Fruit fly (Drosophila melanogaster) whole organism, embryonic: ENCODE measurements around the gene CG11882.

Experiments
- ATbp ChIP-seq: fragments of 200-800 bp; sonication (Bioruptor generic); optimal IDR thresholded peaks from 2 replicates; lab custom pipeline; 2017; ENCODE audit warnings: missing biosample characterization, mild to moderate bottlenecking, missing genetic modification characterization, missing genetic modification reagents
- Asciz ChIP-seq: fragments of 200-800 bp; sonication (Bioruptor generic); optimal IDR thresholded peaks from 2 replicates; lab custom pipeline; 2017; ENCODE audit warnings: missing biosample characterization, mild to moderate bottlenecking, missing genetic modification characterization, missing genetic modification reagents
- CG1233 ChIP-seq: fragments of 200-800 bp; sonication (Bioruptor generic); optimal IDR thresholded peaks from 4 replicates; lab custom pipeline; 2018; ENCODE audit warnings: missing biosample characterization, mild to moderate bottlenecking, missing genetic modification characterization
- CG13123 ChIP-seq: fragments of 200-800 bp; sonication (Bioruptor generic); optimal IDR thresholded peaks from 2 replicates; lab custom pipeline; 2016; ENCODE audit warnings: missing biosample characterization, missing genetic modification characterization
- CG13624 ChIP-seq: fragments of 200-800 bp; sonication (Bioruptor generic); optimal IDR thresholded peaks from 2 replicates; lab custom pipeline; 2016; ENCODE audit warnings: missing biosample characterization, missing genetic modification characterization
- CG17361 ChIP-seq: fragments of 200-800 bp; sonication (Bioruptor generic); IDR thresholded peaks from 3 replicates; pipeline ENCODE4 v1.3.6; 2022; ENCODE audit warnings: missing biosample characterization, missing genetic modification characterization
- CG2712 ChIP-seq: fragments of 200-800 bp; optimal IDR thresholded peaks from 3 replicates; lab custom pipeline; 2019; ENCODE audit warnings: missing biosample characterization, mild to moderate bottlenecking, missing genetic modification characterization, moderate library complexity
- CG34224 ChIP-seq: fragments of 200-800 bp; sonication (Bioruptor generic); IDR thresholded peaks from 3 replicates; pipeline ENCODE4 v1.3.6; 2022; ENCODE audit warnings: missing biosample characterization, missing genetic modification characterization; ENCODE audit not compliant: partially characterized antibody
- CG34376 ChIP-seq: fragments of 200-800 bp; sonication (Bioruptor generic); optimal IDR thresholded peaks from 2 replicates; lab custom pipeline; 2018; ENCODE audit warnings: missing biosample characterization, mild to moderate bottlenecking, missing genetic modification characterization
- CG3995 ChIP-seq: fragments of 200-800 bp; sonication (Bioruptor generic); optimal IDR thresholded peaks from 3 replicates; lab custom pipeline; 2016; ENCODE audit warnings: missing biosample characterization, missing genetic modification characterization
- CG7963 ChIP-seq: fragments of 200-800 bp; sonication (Bioruptor generic); IDR thresholded peaks from 3 replicates; pipeline ENCODE4 v1.3.6; 2022; ENCODE audit warnings: missing biosample characterization, missing genetic modification characterization; ENCODE audit not compliant: partially characterized antibody
- CG7987 ChIP-seq: fragments of 200-800 bp; sonication (Bioruptor generic); optimal IDR thresholded peaks from 2 replicates; lab custom pipeline; 2018; ENCODE audit warnings: missing biosample characterization, mild to moderate bottlenecking, missing genetic modification characterization, moderate library complexity
- CG8478 ChIP-seq: fragments of >200 bp; optimal IDR thresholded peaks from 2 replicates; lab custom pipeline; 2018
- CoRest ChIP-seq: fragments of 200-800 bp; sonication (Bioruptor generic); optimal IDR thresholded peaks from 3 replicates; lab custom pipeline; 2018; ENCODE audit warnings: missing biosample characterization, mild to moderate bottlenecking, missing genetic modification characterization, moderate library complexity
- Dad ChIP-seq: fragments of 200-800 bp; sonication (Bioruptor generic); optimal IDR thresholded peaks from 3 replicates; lab custom pipeline; 2016; ENCODE audit warnings: missing biosample characterization, missing genetic modification characterization
- Deaf1 ChIP-seq: fragments of 200-800 bp; optimal IDR thresholded peaks from 3 replicates; lab custom pipeline; 2019; ENCODE audit warnings: missing biosample characterization, mild to moderate bottlenecking, missing genetic modification characterization, moderate library complexity
- Dll ChIP-seq: fragments of 200-800 bp; sonication (Bioruptor generic); IDR thresholded peaks from 4 replicates; pipeline ENCODE4 v1.3.6; 2022; ENCODE audit warnings: missing biosample characterization, missing genetic modification characterization; ENCODE audit not compliant: partially characterized antibody
- Dp ChIP-seq: fragments of 200-800 bp; sonication (Bioruptor generic); optimal IDR thresholded peaks from 2 replicates; lab custom pipeline; 2018; ENCODE audit warnings: missing biosample characterization, mild to moderate bottlenecking, missing genetic modification characterization, moderate library complexity
- ERR ChIP-seq: fragments of 200-800 bp; sonication (Bioruptor generic); optimal IDR thresholded peaks from 2 replicates; lab custom pipeline; 2016; ENCODE audit warnings: missing biosample characterization, missing genetic modification characterization
- Fer1 ChIP-seq: fragments of 200-800 bp; sonication (Bioruptor generic); optimal IDR thresholded peaks from 2 replicates; lab custom pipeline; 2017; ENCODE audit warnings: missing biosample characterization, mild to moderate bottlenecking, missing genetic modification characterization
- HLH54F ChIP-seq: fragments of 200-800 bp; sonication (Bioruptor generic); optimal IDR thresholded peaks from 3 replicates; lab custom pipeline; 2016; ENCODE audit warnings: missing biosample characterization, missing genetic modification characterization
- HmgZ ChIP-seq: fragments of 200-800 bp; sonication (Bioruptor generic); optimal IDR thresholded peaks from 2 replicates; lab custom pipeline; 2018; ENCODE audit warnings: missing biosample characterization, mild to moderate bottlenecking, missing genetic modification characterization
- Hr51 ChIP-seq, 2 experiments: fragments of 200-800 bp; sonication (Bioruptor generic); optimal IDR thresholded peaks; 2 replicates in 1 of 2; 3 replicates in 1 of 2; lab custom pipeline; 2016 to 2018; ENCODE audit warnings: missing biosample characterization in 2 of 2, missing genetic modification characterization in 2 of 2, mild to moderate bottlenecking in 1 of 2, moderate library complexity in 1 of 2
- Hsf ChIP-seq: fragments of 200-800 bp; sonication (Bioruptor generic); optimal IDR thresholded peaks from 3 replicates; lab custom pipeline; 2016; ENCODE audit warnings: missing biosample characterization, missing genetic modification characterization
- MESR4 ChIP-seq: fragments of 200-800 bp; sonication (Bioruptor generic); optimal IDR thresholded peaks from 2 replicates; lab custom pipeline; 2018; ENCODE audit warnings: missing biosample characterization, mild to moderate bottlenecking, missing genetic modification characterization, moderate library complexity
- Optix ChIP-seq: fragments of 200-800 bp; sonication (Bioruptor generic); IDR thresholded peaks from 3 replicates; pipeline ENCODE4 v1.3.6; 2022; ENCODE audit warnings: missing biosample characterization, missing genetic modification characterization
- Pdp1 ChIP-seq, 2 experiments: fragments of 200-800 bp; sonication (Bioruptor generic); optimal IDR thresholded peaks; 3 replicates each; lab custom pipeline; 2016; ENCODE audit warnings: missing biosample characterization in 2 of 2, missing genetic modification characterization in 2 of 2, mild to moderate bottlenecking in 1 of 2, moderate library complexity in 1 of 2
- Sin3A ChIP-seq: fragments of >200 bp; optimal IDR thresholded peaks from 2 replicates; lab custom pipeline; 2018
- Sry-δ ChIP-seq: fragments of 200-800 bp; sonication (Bioruptor generic); optimal IDR thresholded peaks from 2 replicates; lab custom pipeline; 2016; ENCODE audit warnings: missing biosample characterization, missing genetic modification characterization
- Stat92E ChIP-seq, 3 experiments: fragments of >200 bp in 2 of 3; fragments of 200-800 bp in 1 of 3; sonication (Bioruptor generic) in 1 of 3; optimal IDR thresholded peaks; 2 replicates each; lab custom pipeline; 2017 to 2019; ENCODE audit warnings: missing biosample characterization in 3 of 3, missing genetic modification characterization in 3 of 3, mild to moderate bottlenecking in 1 of 3, moderate library complexity in 1 of 3
- YL-1 ChIP-seq: fragments of 200-800 bp; sonication (Bioruptor generic); optimal IDR thresholded peaks from 3 replicates; lab custom pipeline; 2017; ENCODE audit warnings: missing biosample characterization, mild to moderate bottlenecking, missing genetic modification characterization
- bbx ChIP-seq: fragments of 200-800 bp; sonication (Bioruptor generic); IDR thresholded peaks from 2 replicates; pipeline ENCODE4 v1.3.6; 2022; ENCODE audit warnings: missing biosample characterization, missing genetic modification characterization; ENCODE audit not compliant: partially characterized antibody
- chinmo ChIP-seq: fragments of 200-800 bp; sonication (Bioruptor generic); IDR thresholded peaks from 4 replicates; pipeline ENCODE4 v1.3.6; 2022; ENCODE audit warnings: missing biosample characterization, missing genetic modification characterization; ENCODE audit not compliant: partially characterized antibody
- crol ChIP-seq: fragments of 200-800 bp; sonication (Bioruptor generic); IDR thresholded peaks from 2 replicates; pipeline ENCODE4 v1.3.6; 2022; ENCODE audit warnings: missing biosample characterization, missing genetic modification characterization
- cwo ChIP-seq: fragments of 200-800 bp; sonication (Bioruptor generic); optimal IDR thresholded peaks from 3 replicates; lab custom pipeline; 2017; ENCODE audit warnings: missing biosample characterization, missing genetic modification characterization, mild to moderate bottlenecking, moderate library complexity, missing genetic modification reagents
- dan ChIP-seq: fragments of 200-800 bp; sonication (Bioruptor generic); IDR thresholded peaks from 2 replicates; pipeline ENCODE4 v1.3.6; 2022; ENCODE audit warnings: missing biosample characterization, missing genetic modification characterization
- dpn ChIP-seq, 2 experiments: fragments of 200-800 bp; sonication (Bioruptor generic); optimal IDR thresholded peaks; 3 replicates each; lab custom pipeline; 2016; ENCODE audit warnings: missing biosample characterization in 2 of 2, missing genetic modification characterization in 2 of 2
- exex ChIP-seq: fragments of 200-800 bp; sonication (Bioruptor generic); optimal IDR thresholded peaks from 4 replicates; lab custom pipeline; 2018; ENCODE audit warnings: missing biosample characterization, mild to moderate bottlenecking, missing genetic modification characterization, moderate library complexity
- ftz-f1 ChIP-seq: fragments of 200-800 bp; sonication (Bioruptor generic); optimal IDR thresholded peaks from 2 replicates; lab custom pipeline; 2016; ENCODE audit warnings: missing biosample characterization, missing genetic modification characterization
- inv ChIP-seq: fragments of 200-800 bp; sonication (Bioruptor generic); IDR thresholded peaks from 2 replicates; pipeline ENCODE4 v1.3.6; 2022; ENCODE audit warnings: missing biosample characterization, missing genetic modification characterization; ENCODE audit not compliant: partially characterized antibody
- lbe ChIP-seq: fragments of 200-800 bp; sonication (Bioruptor generic); optimal IDR thresholded peaks from 2 replicates; lab custom pipeline; 2016; ENCODE audit warnings: missing biosample characterization, mild to moderate bottlenecking, missing genetic modification characterization
- lilli ChIP-seq: fragments of 200-800 bp; sonication (Bioruptor generic); optimal IDR thresholded peaks from 3 replicates; lab custom pipeline; 2016; ENCODE audit warnings: missing biosample characterization, missing genetic modification characterization
- mirr ChIP-seq: fragments of 200-800 bp; sonication (Bioruptor generic); optimal IDR thresholded peaks from 3 replicates; lab custom pipeline; 2018; ENCODE audit warnings: missing biosample characterization, mild to moderate bottlenecking, missing genetic modification characterization
- nerfin-1 ChIP-seq: fragments of 200-800 bp; sonication (Bioruptor generic); optimal IDR thresholded peaks from 3 replicates; lab custom pipeline; 2019; ENCODE audit warnings: missing biosample characterization, mild to moderate bottlenecking, missing genetic modification characterization, moderate library complexity
- nerfin-2 ChIP-seq: fragments of 200-800 bp; sonication (Bioruptor generic); IDR thresholded peaks from 2 replicates; pipeline ENCODE4 v1.3.6; 2022; ENCODE audit warnings: missing biosample characterization, missing genetic modification characterization; ENCODE audit not compliant: partially characterized antibody
- nmo ChIP-seq: fragments of 200-800 bp; sonication (Bioruptor generic); optimal IDR thresholded peaks from 2 replicates; lab custom pipeline; 2018; ENCODE audit warnings: missing biosample characterization, mild to moderate bottlenecking, missing genetic modification characterization, moderate library complexity
- sug ChIP-seq: fragments of 200-800 bp; optimal IDR thresholded peaks from 2 replicates; lab custom pipeline; 2019; ENCODE audit warnings: missing biosample characterization, mild to moderate bottlenecking, missing genetic modification characterization, moderate library complexity
- tna ChIP-seq: fragments of 200-800 bp; sonication (Bioruptor generic); IDR thresholded peaks from 2 replicates; pipeline ENCODE4 v1.3.6; 2022; ENCODE audit warnings: missing biosample characterization, missing genetic modification characterization; ENCODE audit not compliant: partially characterized antibody
- trh ChIP-seq: fragments of 200-800 bp; sonication (Bioruptor generic); optimal IDR thresholded peaks from 2 replicates; lab custom pipeline; 2016; ENCODE audit warnings: missing biosample characterization, missing genetic modification characterization
- unc-4 ChIP-seq: fragments of 200-800 bp; sonication (Bioruptor generic); IDR thresholded peaks from 2 replicates; pipeline ENCODE4 v1.3.6; 2022; ENCODE audit warnings: missing biosample characterization, missing genetic modification characterization; ENCODE audit not compliant: partially characterized antibody

The CG11882 gene

DNA sequence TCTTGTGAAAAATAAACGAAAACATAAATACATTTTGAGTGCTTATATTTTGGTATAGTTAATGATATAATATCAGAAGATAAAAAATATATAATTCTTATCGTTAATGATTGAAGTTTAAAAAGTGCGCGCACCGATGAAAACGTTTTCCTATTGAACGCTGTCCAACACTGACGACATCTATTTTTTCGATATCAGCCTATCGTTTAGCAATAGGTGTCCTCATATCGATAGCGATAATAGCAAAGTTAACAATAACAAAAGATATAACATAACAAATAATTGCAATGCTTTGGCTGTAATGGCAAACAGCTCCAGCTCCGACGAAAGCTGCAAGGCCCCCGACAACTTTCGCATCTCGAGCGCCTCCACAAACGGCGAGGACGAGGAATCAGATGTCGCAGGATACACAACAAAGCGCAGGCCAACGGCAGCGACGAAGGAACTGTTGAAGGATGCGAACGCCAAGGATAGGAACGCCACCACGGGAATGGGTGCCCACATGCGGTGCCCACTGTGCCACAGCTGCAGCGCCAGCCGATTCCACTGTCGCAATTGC is 31.7 kb downstream of the CG11882 start, which contains the start of gene Atg14 (continued):
- peak; percentile 66 for TF ChIP-seq MESR4 (GFP tag; lab: Kevin White, UChicago)
- TF ChIP-seq Hsf = no peak
- TF ChIP-seq CG2712 (tag; lab: Kevin White, UChicago) = peak; percentile 44
- TF ChIP-seq tna (GFP tag; lab: Robert Waterston, UW) = peak; percentile 98
- TF ChIP-seq Stat92E (GFP tag; optimal IDR thresholded peaks at IDR 0.05; lab: Kevin White, UChicago) = peak in 1 of 3 experiments; percentile 11
- peak in 1 of 2 experiments; percentile 52 for TF ChIP-seq Pdp1 (GFP tag; optimal IDR thresholded peaks at IDR 0.05; lab: Kevin White, UChicago)
- peak; percentile 99 for TF ChIP-seq CG34224
- TF ChIP-seq bbx = peak; percentile 98
- peak; percentile 11 for TF ChIP-seq Sin3A
- TF ChIP-seq ATbp (GFP tag; lab: Kevin White, UChicago) = no peak
- no peak for TF ChIP-seq CG1233 (GFP tag; lab: Kevin White, UChicago)
- TF ChIP-seq CG17361 (GFP tag; lab: Robert Waterston, UW) = 0 out of 3 replicates have a peak, but pooled peaks have one; percentile 16
- peak; percentile 92 for TF ChIP-seq Dll (GFP tag; lab: Robert Waterston, UW)
- TF ChIP-seq unc-4 (GFP tag; lab: Robert Waterston, UW) = peak; percentile 92
- peak; percentile 69 for TF ChIP-seq HmgZ (tag; lab: Kevin White, UChicago)
- peak; percentile 59 for TF ChIP-seq Sry-δ
- peak; percentile 20 for TF ChIP-seq nmo (GFP tag; lab: Kevin White, UChicago)
- peak; percentile 37 for TF ChIP-seq Fer1 (GFP tag; lab: Kevin White, UChicago)
- peak in 1 of 2 experiments; percentile 36 for TF ChIP-seq dpn (GFP tag; optimal IDR thresholded peaks at IDR 0.05; lab: Kevin White, UChicago)
- peak; percentile 98 for TF ChIP-seq nerfin-2 (GFP tag; lab: Robert Waterston, UW)
- peak; percentile 3 for TF ChIP-seq HLH54F (GFP tag; lab: Kevin White, UChicago)
- peak; percentile 90 for TF ChIP-seq chinmo (GFP tag; lab: Robert Waterston, UW)
- no peak for TF ChIP-seq Asciz (GFP tag; lab: Kevin White, UChicago)
- TF ChIP-seq mirr (GFP tag; lab: Kevin White, UChicago) = peak; percentile 12
- TF ChIP-seq CG13123 = no peak
- TF ChIP-seq CG13624 = no peak
- TF ChIP-seq dan (GFP tag; lab: Robert Waterston, UW) = no peak
- peak; percentile 50 for TF ChIP-seq lbe (GFP tag; lab: Kevin White, UChicago)
- TF ChIP-seq lilli (GFP tag; lab: Kevin White, UChicago) = peak; percentile 22
- peak; percentile 95 for TF ChIP-seq CG7963
- peak; percentile 10 for TF ChIP-seq nerfin-1 (tag; lab: Kevin White, UChicago)
- TF ChIP-seq inv = peak; percentile 79
- TF ChIP-seq Dp (GFP tag; lab: Kevin White, UChicago) = peak; percentile 97
- peak; percentile 34 for TF ChIP-seq CoRest (tag; lab: Kevin White, UChicago)
- peak; percentile 32 for TF ChIP-seq CG3995 (GFP tag; lab: Kevin White, UChicago)

DNA sequence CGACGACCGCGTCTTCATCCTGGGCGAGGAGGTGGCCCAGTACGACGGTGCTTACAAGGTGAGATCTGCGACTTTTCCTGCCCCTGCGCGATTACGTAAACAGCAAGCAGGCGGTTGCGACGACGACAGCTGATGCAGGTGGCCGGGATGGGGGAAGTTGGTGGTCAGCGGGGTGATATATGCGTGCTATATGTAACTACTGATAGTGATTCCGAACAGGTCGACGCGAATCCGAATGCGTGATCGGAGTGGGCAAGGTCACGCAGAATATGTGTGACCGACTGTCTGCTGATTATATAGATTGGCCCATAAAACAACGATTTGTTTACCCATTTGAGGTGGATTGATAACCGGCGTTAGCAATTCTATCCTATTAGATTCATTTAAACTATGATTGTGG is 34.6 kb downstream of the CG11882 start:
- TF ChIP-seq ftz-f1 (GFP tag; lab: Kevin White, UChicago) (peak; percentile 52), Optix (GFP tag; lab: Robert Waterston, UW) (no peak), trh (GFP tag; lab: Kevin White, UChicago) (no peak), ERR (GFP tag; lab: Kevin White, UChicago) (peak; percentile 31), Dad (GFP tag; lab: Kevin White, UChicago) (no peak), CG7987 (GFP tag; lab: Kevin White, UChicago) (peak; percentile 77), Hr51 (GFP tag; optimal IDR thresholded peaks at IDR 0.05; lab: Kevin White, UChicago) (no peak), cwo (GFP tag; lab: Kevin White, UChicago) (peak; percentile 6), exex (tag; lab: Kevin White, UChicago) (peak; percentile 62), YL-1 (no peak), Deaf1 (peak; percentile 56), mirr (GFP tag; lab: Kevin White, UChicago) (peak; percentile 69), sug (peak; percentile 42), CG34376 (GFP tag; lab: Kevin White, UChicago) (peak; percentile 72), CG8478 (lab: Kevin White, UChicago) (peak; percentile 57), crol (GFP tag; lab: Robert Waterston, UW) (peak; percentile 68)
